Fruit fly (Drosophila melanogaster) whole organism, embryonic: ENCODE data around the gene CG12659.

Source experiments
- Ada2b ChIP-seq: fragments of 200-800 bp; sonication (Bioruptor generic); IDR thresholded peaks from 2 replicates; pipeline ENCODE4 v1.3.6; 2022; ENCODE audit warnings: missing biosample characterization, missing genetic modification characterization
- Adf1 ChIP-seq: fragments of 200-800 bp; sonication (Bioruptor generic); IDR thresholded peaks from 2 replicates; pipeline ENCODE4 v1.3.6; 2022; ENCODE audit warnings: missing biosample characterization, missing genetic modification characterization
- Antp ChIP-seq: fragments of 200-800 bp; sonication (Bioruptor generic); optimal IDR thresholded peaks from 3 replicates; lab custom pipeline; 2016; ENCODE audit warnings: missing biosample characterization, missing genetic modification characterization
- CG10209 ChIP-seq: fragments of 200-800 bp; sonication (Bioruptor generic); optimal IDR thresholded peaks from 3 replicates; lab custom pipeline; 2017; ENCODE audit warnings: missing biosample characterization, mild to moderate bottlenecking, missing genetic modification characterization, missing genetic modification reagents
- CG1024 ChIP-seq: fragments of 200-800 bp; sonication (Bioruptor generic); IDR thresholded peaks from 2 replicates; pipeline ENCODE4 v1.3.6; 2022; ENCODE audit warnings: missing biosample characterization, missing genetic modification characterization
- CG10979 ChIP-seq: fragments of 200-800 bp; sonication (Bioruptor generic); optimal IDR thresholded peaks from 2 replicates; lab custom pipeline; 2018; ENCODE audit warnings: missing biosample characterization, mild to moderate bottlenecking, missing genetic modification characterization, moderate library complexity
- CG11093 ChIP-seq: fragments of 200-800 bp; sonication (Bioruptor generic); IDR thresholded peaks from 3 replicates; pipeline ENCODE4 v1.3.6; 2022; ENCODE audit warnings: missing biosample characterization, missing genetic modification characterization
- CG11247 ChIP-seq: fragments of 200-800 bp; sonication (Bioruptor generic); IDR thresholded peaks from 2 replicates; pipeline ENCODE4 v1.3.6; 2022; ENCODE audit warnings: missing biosample characterization, missing genetic modification characterization
- CG13624 ChIP-seq: fragments of 200-800 bp; sonication (Bioruptor generic); optimal IDR thresholded peaks from 2 replicates; lab custom pipeline; 2016; ENCODE audit warnings: missing biosample characterization, missing genetic modification characterization
- CG1603 ChIP-seq: fragments of 200-800 bp; sonication (Bioruptor generic); optimal IDR thresholded peaks from 2 replicates; lab custom pipeline; 2019; ENCODE audit warnings: missing biosample characterization, mild to moderate bottlenecking, missing genetic modification characterization, moderate library complexity
- CG1832 ChIP-seq: fragments of 200-800 bp; sonication (Bioruptor generic); optimal IDR thresholded peaks from 2 replicates; lab custom pipeline; 2017; ENCODE audit warnings: missing biosample characterization, mild to moderate bottlenecking, missing genetic modification characterization, inconsistent platforms
- CG2116 ChIP-seq: fragments of 200-800 bp; sonication (Bioruptor generic); optimal IDR thresholded peaks from 3 replicates; lab custom pipeline; 2018; ENCODE audit warnings: missing biosample characterization, mild to moderate bottlenecking, missing genetic modification characterization
- CG2712 ChIP-seq: fragments of 200-800 bp; optimal IDR thresholded peaks from 3 replicates; lab custom pipeline; 2019; ENCODE audit warnings: missing biosample characterization, mild to moderate bottlenecking, missing genetic modification characterization, moderate library complexity
- CG31365 ChIP-seq: fragments of 200-800 bp; sonication (Bioruptor generic); optimal IDR thresholded peaks from 2 replicates; lab custom pipeline; 2018; ENCODE audit warnings: missing biosample characterization, mild to moderate bottlenecking, missing genetic modification characterization
- CG33213 ChIP-seq: fragments of 200-800 bp; sonication (Bioruptor generic); optimal IDR thresholded peaks from 3 replicates; lab custom pipeline; 2016; ENCODE audit warnings: missing biosample characterization, missing genetic modification characterization
- CG3847 ChIP-seq: fragments of 200-800 bp; sonication (Bioruptor generic); IDR thresholded peaks from 2 replicates; pipeline ENCODE4 v1.3.6; 2022; ENCODE audit warnings: missing biosample characterization, missing genetic modification characterization
- CG4282 ChIP-seq: fragments of 200-800 bp; sonication (Bioruptor generic); optimal IDR thresholded peaks from 2 replicates; lab custom pipeline; 2016; ENCODE audit warnings: missing biosample characterization, missing genetic modification characterization
- CG4404 ChIP-seq: fragments of 200-800 bp; sonication (Bioruptor generic); IDR thresholded peaks from 2 replicates; pipeline ENCODE4 v1.3.6; 2022; ENCODE audit warnings: missing biosample characterization, missing genetic modification characterization
- CG4730 ChIP-seq: fragments of 200-800 bp; sonication (Bioruptor generic); IDR thresholded peaks from 2 replicates; pipeline ENCODE4 v1.3.6; 2022; ENCODE audit warnings: missing biosample characterization, missing genetic modification characterization
- CG6175 ChIP-seq: fragments of 200-800 bp; sonication (Bioruptor generic); IDR thresholded peaks from 3 replicates; pipeline ENCODE4 v1.3.6; 2022; ENCODE audit warnings: missing biosample characterization, missing genetic modification characterization
- CG6683 ChIP-seq: fragments of 200-800 bp; sonication (Bioruptor generic); optimal IDR thresholded peaks from 2 replicates; lab custom pipeline; 2017; ENCODE audit warnings: missing biosample characterization, mild to moderate bottlenecking, missing genetic modification characterization, missing genetic modification reagents
- CG6765 ChIP-seq: fragments of 200-800 bp; sonication (Bioruptor generic); optimal IDR thresholded peaks from 3 replicates; lab custom pipeline; 2017; ENCODE audit warnings: missing biosample characterization, mild to moderate bottlenecking, missing genetic modification characterization
- CG7357 ChIP-seq: fragments of 200-800 bp; sonication (Bioruptor generic); IDR thresholded peaks from 3 replicates; pipeline ENCODE4 v1.3.6; 2022; ENCODE audit warnings: missing biosample characterization, missing genetic modification characterization
- CG8944 ChIP-seq: fragments of 200-800 bp; sonication (Bioruptor generic); optimal IDR thresholded peaks from 3 replicates; lab custom pipeline; 2016; ENCODE audit warnings: missing biosample characterization, missing genetic modification characterization
- CG9797 ChIP-seq: fragments of 200-800 bp; sonication (Bioruptor generic); optimal IDR thresholded peaks from 3 replicates; lab custom pipeline; 2018; ENCODE audit warnings: missing biosample characterization, mild to moderate bottlenecking, missing genetic modification characterization
- Dbx ChIP-seq: fragments of 200-800 bp; sonication (Bioruptor generic); IDR thresholded peaks from 3 replicates; pipeline ENCODE4 v1.3.6; 2022; ENCODE audit warnings: missing biosample characterization, missing genetic modification characterization
- Ets65A ChIP-seq: fragments of 200-800 bp; sonication (Bioruptor generic); peaks from one replicate; lab custom pipeline; 2016; ENCODE audit warnings: missing biosample characterization, missing genetic modification characterization
- HLH4C ChIP-seq: fragments of 200-800 bp; sonication (Bioruptor generic); IDR thresholded peaks from 3 replicates; pipeline ENCODE4 v1.3.6; 2022; ENCODE audit warnings: missing biosample characterization, missing genetic modification characterization; ENCODE audit not compliant: partially characterized antibody
- Ptx1 ChIP-seq: fragments of 200-800 bp; sonication (Bioruptor generic); IDR thresholded peaks from 2 replicates; pipeline ENCODE4 v1.3.6; 2022; ENCODE audit warnings: missing biosample characterization, missing genetic modification characterization
- Sin3A ChIP-seq: fragments of >200 bp; optimal IDR thresholded peaks from 2 replicates; lab custom pipeline; 2018
- Spps ChIP-seq: fragments of 200-800 bp; sonication (Bioruptor generic); optimal IDR thresholded peaks from 2 replicates; lab custom pipeline; 2018; ENCODE audit warnings: missing biosample characterization, mild to moderate bottlenecking, missing genetic modification characterization
- amos ChIP-seq: fragments of 200-800 bp; sonication (Bioruptor generic); IDR thresholded peaks from 2 replicates; pipeline ENCODE4 v1.3.6; 2022; ENCODE audit warnings: missing biosample characterization, missing genetic modification characterization; ENCODE audit not compliant: partially characterized antibody
- chif ChIP-seq, 2 experiments: fragments of 200-800 bp; sonication (Bioruptor generic); optimal IDR thresholded peaks; 3 replicates each; lab custom pipeline; 2016; ENCODE audit warnings: missing biosample characterization in 2 of 2, missing genetic modification characterization in 2 of 2
- ci ChIP-seq: fragments of 200-800 bp; sonication (Bioruptor generic); IDR thresholded peaks from 3 replicates; pipeline ENCODE4 v1.3.6; 2022; ENCODE audit warnings: missing biosample characterization, missing genetic modification characterization
- dmrt11E ChIP-seq: fragments of 200-800 bp; sonication (Bioruptor generic); optimal IDR thresholded peaks from 3 replicates; lab custom pipeline; 2018; ENCODE audit warnings: missing biosample characterization, mild to moderate bottlenecking, missing genetic modification characterization, moderate library complexity
- dpn ChIP-seq, 2 experiments: fragments of 200-800 bp; sonication (Bioruptor generic); optimal IDR thresholded peaks; 3 replicates each; lab custom pipeline; 2016; ENCODE audit warnings: missing biosample characterization in 2 of 2, missing genetic modification characterization in 2 of 2
- fu2 ChIP-seq: fragments of 200-800 bp; sonication (Bioruptor generic); optimal IDR thresholded peaks from 2 replicates; lab custom pipeline; 2016; ENCODE audit warnings: missing biosample characterization, missing genetic modification characterization
- grau ChIP-seq: fragments of 200-800 bp; optimal IDR thresholded peaks from 3 replicates; lab custom pipeline; 2019; ENCODE audit warnings: missing biosample characterization, mild to moderate bottlenecking, missing genetic modification characterization, moderate library complexity
- inv ChIP-seq: fragments of 200-800 bp; sonication (Bioruptor generic); IDR thresholded peaks from 2 replicates; pipeline ENCODE4 v1.3.6; 2022; ENCODE audit warnings: missing biosample characterization, missing genetic modification characterization; ENCODE audit not compliant: partially characterized antibody
- jigr1 ChIP-seq: fragments of 200-800 bp; sonication (Bioruptor generic); IDR thresholded peaks from 3 replicates; pipeline ENCODE4 v1.3.6; 2022; ENCODE audit warnings: missing biosample characterization, missing genetic modification characterization
- knrl ChIP-seq: fragments of 200-800 bp; sonication (Bioruptor generic); IDR thresholded peaks from 3 replicates; pipeline ENCODE4 v1.3.6; 2022; ENCODE audit warnings: missing biosample characterization, missing genetic modification characterization; ENCODE audit not compliant: partially characterized antibody
- nau ChIP-seq: fragments of 200-800 bp; sonication (Bioruptor generic); optimal IDR thresholded peaks from 3 replicates; lab custom pipeline; 2017; ENCODE audit warnings: missing biosample characterization, mild to moderate bottlenecking, missing genetic modification characterization, missing genetic modification reagents
- onecut ChIP-seq: fragments of 200-800 bp; sonication (Bioruptor generic); IDR thresholded peaks from 2 replicates; pipeline ENCODE4 v1.3.6; 2022; ENCODE audit warnings: missing biosample characterization, missing genetic modification characterization
- org-1 ChIP-seq: fragments of 200-800 bp; sonication (Bioruptor generic); optimal IDR thresholded peaks from 2 replicates; lab custom pipeline; 2017; ENCODE audit warnings: missing biosample characterization, missing genetic modification characterization
- peb ChIP-seq: fragments of 200-800 bp; sonication (Bioruptor generic); IDR thresholded peaks from 2 replicates; pipeline ENCODE4 v1.3.6; 2022; ENCODE audit warnings: missing biosample characterization, missing genetic modification characterization
- sens ChIP-seq: fragments of 200-800 bp; sonication (Bioruptor generic); peaks from one replicate; lab custom pipeline; 2016; ENCODE audit warnings: missing biosample characterization, missing genetic modification characterization
- shn ChIP-seq: fragments of 200-800 bp; sonication (Bioruptor generic); optimal IDR thresholded peaks from 3 replicates; lab custom pipeline; 2016; ENCODE audit warnings: missing biosample characterization, missing genetic modification characterization
- stwl ChIP-seq: fragments of 200-800 bp; sonication (Bioruptor generic); optimal IDR thresholded peaks from 3 replicates; lab custom pipeline; 2018; ENCODE audit warnings: missing biosample characterization, mild to moderate bottlenecking, missing genetic modification characterization, moderate library complexity
- trem ChIP-seq: fragments of 200-800 bp; optimal IDR thresholded peaks from 3 replicates; lab custom pipeline; 2019; ENCODE audit warnings: missing biosample characterization, mild to moderate bottlenecking, missing genetic modification characterization, moderate library complexity
- usp ChIP-seq: fragments of >200 bp; optimal IDR thresholded peaks from 2 replicates; lab custom pipeline; 2017; ENCODE audit warnings: missing biosample characterization, missing genetic modification characterization
- vfl ChIP-seq: fragments of 200-800 bp; sonication (Bioruptor generic); optimal IDR thresholded peaks from 2 replicates; lab custom pipeline; 2016; ENCODE audit warnings: missing biosample characterization, missing genetic modification characterization
- vvl ChIP-seq: fragments of 200-800 bp; sonication (Bioruptor generic); IDR thresholded peaks from 2 replicates; pipeline ENCODE4 v1.3.6; 2022; ENCODE audit warnings: missing biosample characterization, missing genetic modification characterization

Gene CG12659

dm6 chrX:8606206-8606605 is 14.7 kb upstream of the CG12659 start, which contains the start of gene Caf1-180 (continued):
- TF ChIP-seq grau (tag; lab: Kevin White, UChicago): peak; percentile 25
- TF ChIP-seq CG4282: peak; percentile 45
- TF ChIP-seq amos: peak; percentile 92
- TF ChIP-seq jigr1 (GFP tag; lab: Robert Waterston, UW): no peak
- no peak for TF ChIP-seq CG11093 (GFP tag; lab: Robert Waterston, UW)
- peak; percentile 70 for TF ChIP-seq CG1603 (tag; lab: Kevin White, UChicago)
- TF ChIP-seq Ets65A (GFP tag; lab: Kevin White, UChicago): peak; percentile 94
- peak in 1 of 2 experiments; percentile 31 for TF ChIP-seq chif (GFP tag; optimal IDR thresholded peaks at IDR 0.05; lab: Kevin White, UChicago)
- no peak for TF ChIP-seq CG31365 (tag; lab: Kevin White, UChicago)
- TF ChIP-seq CG1024 (GFP tag; lab: Robert Waterston, UW): no peak
- no peak for TF ChIP-seq CG7357 (GFP tag; lab: Robert Waterston, UW)
- TF ChIP-seq CG4730 (GFP tag; lab: Robert Waterston, UW): no peak
- 0 out of 3 replicates have a peak, but pooled peaks have one; percentile 24 for TF ChIP-seq CG6175
- TF ChIP-seq CG10209 (GFP tag; lab: Kevin White, UChicago): no peak
- TF ChIP-seq onecut (GFP tag; lab: Robert Waterston, UW): no peak
- TF ChIP-seq Dbx (GFP tag; lab: Robert Waterston, UW): 0 out of 3 replicates have a peak, but pooled peaks have one; percentile 12
- TF ChIP-seq sens (GFP tag; lab: Kevin White, UChicago): peak; percentile 23
- TF ChIP-seq CG9797 (GFP tag; lab: Kevin White, UChicago): peak; percentile 36
- TF ChIP-seq Adf1: no peak
- TF ChIP-seq fu2 (GFP tag; lab: Kevin White, UChicago): peak; percentile 1
- TF ChIP-seq CG6765 (GFP tag; lab: Kevin White, UChicago): no peak
- TF ChIP-seq CG13624 (GFP tag; lab: Kevin White, UChicago): peak; percentile 37
- no peak for TF ChIP-seq CG1832 (GFP tag; lab: Kevin White, UChicago)
- TF ChIP-seq CG2116 (GFP tag; lab: Kevin White, UChicago): peak; percentile 58
- no peak for TF ChIP-seq CG6683 (GFP tag; lab: Kevin White, UChicago)
- peak; percentile 78 for TF ChIP-seq inv (GFP tag; lab: Robert Waterston, UW)
- TF ChIP-seq knrl (GFP tag; lab: Robert Waterston, UW): peak; percentile 84
- no peak for TF ChIP-seq Ptx1 (GFP tag; lab: Robert Waterston, UW)
- no peak for TF ChIP-seq CG4404 (GFP tag; lab: Robert Waterston, UW)
- no peak for TF ChIP-seq usp (GFP tag; lab: Kevin White, UChicago)
- peak; percentile 43 for TF ChIP-seq stwl (tag; lab: Kevin White, UChicago)
- TF ChIP-seq dpn (GFP tag; optimal IDR thresholded peaks at IDR 0.05; lab: Kevin White, UChicago): peak; percentile 30 to 33
- TF ChIP-seq CG11247 (GFP tag; lab: Robert Waterston, UW): 0 out of 2 replicates have a peak, but pooled peaks have one; percentile 16
- no peak for TF ChIP-seq peb (GFP tag; lab: Robert Waterston, UW)
- peak; percentile 58 for TF ChIP-seq Sin3A
- TF ChIP-seq org-1 (GFP tag; lab: Kevin White, UChicago): no peak
- peak; percentile 47 for TF ChIP-seq CG2712
- TF ChIP-seq nau (GFP tag; lab: Kevin White, UChicago): no peak
- TF ChIP-seq shn (GFP tag; lab: Kevin White, UChicago): peak; percentile 8
- TF ChIP-seq CG10979: peak; percentile 1
- peak; percentile 44; the same call in 1 of the 2 replicates for TF ChIP-seq vvl (GFP tag; lab: Robert Waterston, UW)
- peak; percentile 9 for TF ChIP-seq CG8944 (GFP tag; lab: Kevin White, UChicago)
- TF ChIP-seq trem (tag; lab: Kevin White, UChicago): peak; percentile 67
- peak; percentile 76 for TF ChIP-seq HLH4C (GFP tag; lab: Robert Waterston, UW)
- TF ChIP-seq vfl: no peak
- TF ChIP-seq Ada2b (GFP tag; lab: Robert Waterston, UW): no peak
- TF ChIP-seq Spps (tag; lab: Kevin White, UChicago): no peak
- TF ChIP-seq dmrt11E (tag; lab: Kevin White, UChicago): no peak
- peak; percentile 42 for TF ChIP-seq Antp (GFP tag; lab: Kevin White, UChicago)
- TF ChIP-seq ci: peak; percentile 39; the same call in 1 of the 3 replicates
- peak; percentile 60 for TF ChIP-seq CG33213 (GFP tag; lab: Kevin White, UChicago)
- TF ChIP-seq CG3847 (GFP tag; lab: Robert Waterston, UW): peak; percentile 61; the same call in 1 of the 2 replicates
